Worm (Caenorhabditis elegans) whole organism, dauer: ENCODE measurements around the gene T05C12.4.

Experiments used
- unc-62 ChIP-seq: sonication (generic microtip); optimal IDR thresholded peaks from 2 replicates; lab custom pipeline; 2017; ENCODE audit warnings: missing biosample characterization, missing genetic modification reagents, missing genetic modification characterization

T05C12.4 gene

DNA sequence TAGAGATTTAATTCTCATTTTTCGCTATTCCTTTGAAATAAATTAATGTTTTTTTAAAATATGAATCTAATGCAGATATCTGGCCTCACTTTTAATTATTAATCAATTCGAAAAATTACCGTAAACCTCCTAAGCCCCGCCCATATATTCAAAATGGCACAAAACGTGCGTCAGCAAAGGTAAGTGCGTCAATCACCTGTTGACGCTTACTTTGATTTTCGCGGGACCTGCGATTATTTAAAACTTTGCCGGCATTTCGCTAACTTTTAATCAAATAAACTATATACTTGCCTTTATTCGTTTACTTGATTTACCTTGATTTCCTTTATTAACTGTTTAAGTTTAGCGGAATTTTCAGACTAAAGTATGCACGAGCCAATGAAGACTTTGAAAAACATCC lies 22.2 kb downstream of the T05C12.4 start, which contains the start of gene pch-2:
TSS of gene pch-2 (plus strand) at position 359 of the 400 bp plus-strand sequence.
- TF ChIP-seq unc-62, result no peak

DNA sequence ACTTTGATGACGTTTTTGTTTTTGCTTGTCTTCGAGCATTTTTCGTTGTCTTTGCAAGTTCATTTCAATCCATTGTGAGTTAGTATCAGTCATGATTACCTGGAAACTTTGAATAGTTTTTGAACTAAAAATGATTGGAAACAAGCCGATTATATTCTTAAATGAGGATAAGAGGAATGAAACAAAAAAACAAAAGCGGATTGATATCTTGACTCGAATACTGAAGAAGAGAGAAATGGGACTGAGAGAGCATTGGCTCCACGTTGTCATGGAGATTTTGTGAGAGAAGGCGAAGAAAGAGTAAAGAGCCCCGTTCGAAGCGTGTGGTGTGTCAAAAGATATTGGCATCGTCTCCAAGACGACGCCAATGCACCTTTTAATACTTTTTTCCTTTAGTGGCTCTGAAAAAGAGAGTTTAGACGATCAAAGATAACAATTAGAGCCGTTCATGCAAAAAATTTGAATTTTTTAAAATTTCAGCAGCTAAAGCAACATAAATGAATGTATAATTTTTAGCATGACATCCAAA lies 23.3 kb downstream of the T05C12.4 start, which contains the start of the genes tub-1 and tmem-138:
TSS of gene tub-1 (minus strand) at position 101 of the 529 bp plus-strand sequence.
TSS of gene tmem-138 (plus strand) at position 479 of the 529 bp plus-strand sequence.
- TF ChIP-seq unc-62, result no peak

- TF ChIP-seq unc-62, result no peak
Observed at ce11 chrII:8152711-8153325, 27.4 kb downstream of the T05C12.4 start.

DNA sequence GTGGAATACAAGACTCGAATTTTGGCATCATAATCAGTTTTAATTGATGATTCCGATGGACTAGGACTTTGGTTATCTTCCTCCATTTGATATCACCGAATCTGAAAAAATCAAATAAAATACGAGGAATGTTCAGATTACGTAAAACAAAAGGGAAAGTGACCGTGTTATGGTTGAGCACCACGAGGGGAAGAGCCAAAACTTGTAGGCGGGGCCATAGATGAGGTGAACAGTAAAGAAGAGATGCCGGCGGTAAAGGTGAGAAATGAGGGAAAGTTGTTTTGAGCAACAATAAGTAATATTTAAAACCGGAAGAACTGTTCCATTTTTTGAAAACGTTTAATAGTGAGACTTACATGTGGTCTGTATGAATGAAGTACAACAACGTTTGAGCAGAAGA lies 30.3 kb downstream of the T05C12.4 start, which contains the start of gene F10B5.3:
TSS of gene F10B5.3 (minus strand) at position 101 of the 400 bp plus-strand sequence.
- no peak for TF ChIP-seq unc-62

DNA sequence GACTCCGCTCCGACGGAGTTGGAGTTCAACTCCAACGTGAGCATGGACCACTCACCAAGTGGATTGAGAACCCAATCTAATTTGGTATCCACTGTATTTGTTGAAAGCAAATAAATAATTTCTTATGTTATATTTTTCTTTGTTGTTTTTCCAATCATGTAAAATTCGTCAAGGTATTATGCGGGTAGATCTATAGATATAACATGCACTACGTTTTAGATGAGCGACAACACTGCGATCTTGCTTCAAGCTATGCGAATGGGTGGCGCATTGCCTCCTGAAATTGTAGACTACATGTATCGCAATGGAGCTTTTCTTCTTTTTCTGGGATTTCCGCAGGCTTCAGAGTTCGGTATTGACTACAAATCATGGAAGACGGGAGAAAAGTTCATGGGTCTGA lies 35.6 kb downstream of the T05C12.4 start, which contains the start of gene F10B5.2:
TSS of gene F10B5.2 (plus strand) at position 220 of the 400 bp plus-strand sequence.
- no peak for TF ChIP-seq unc-62

DNA sequence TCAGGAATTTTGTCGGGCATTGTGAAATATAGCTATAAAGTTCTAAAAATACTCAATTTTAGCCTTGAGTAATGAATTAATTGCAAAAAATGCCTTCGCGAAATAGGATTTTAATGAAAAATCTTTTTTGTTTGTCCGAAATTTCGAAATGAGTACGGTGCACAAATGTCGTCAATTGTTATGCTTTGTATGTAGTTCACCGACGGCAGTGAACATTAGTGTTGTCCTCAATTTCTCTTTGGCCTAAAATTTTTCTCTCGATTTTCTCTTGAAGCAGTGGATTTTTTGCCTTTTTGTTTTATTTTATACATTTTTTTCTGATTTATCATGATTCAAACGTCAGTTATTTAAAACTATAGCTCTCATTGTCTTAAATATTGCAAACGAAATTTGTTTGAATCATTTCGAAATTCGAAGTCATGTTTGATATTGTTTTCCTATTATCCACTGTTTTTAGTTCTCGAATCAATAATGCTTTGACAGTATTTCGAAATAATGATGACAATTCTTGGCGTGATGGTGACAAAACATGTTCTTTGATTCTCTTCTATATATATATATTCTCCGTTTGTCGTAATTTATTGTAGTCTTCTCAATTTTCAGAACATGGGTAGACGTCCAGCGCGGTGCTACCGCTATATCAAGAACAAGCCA lies 36.8 kb downstream of the T05C12.4 start, which contains the start of the genes ints-11 and rpl-10:
TSS of gene ints-11 (minus strand) at position 201 of the 654 bp plus-strand sequence.
TSS of gene rpl-10 (plus strand) at position 604 of the 654 bp plus-strand sequence.
- no peak for TF ChIP-seq unc-62

DNA sequence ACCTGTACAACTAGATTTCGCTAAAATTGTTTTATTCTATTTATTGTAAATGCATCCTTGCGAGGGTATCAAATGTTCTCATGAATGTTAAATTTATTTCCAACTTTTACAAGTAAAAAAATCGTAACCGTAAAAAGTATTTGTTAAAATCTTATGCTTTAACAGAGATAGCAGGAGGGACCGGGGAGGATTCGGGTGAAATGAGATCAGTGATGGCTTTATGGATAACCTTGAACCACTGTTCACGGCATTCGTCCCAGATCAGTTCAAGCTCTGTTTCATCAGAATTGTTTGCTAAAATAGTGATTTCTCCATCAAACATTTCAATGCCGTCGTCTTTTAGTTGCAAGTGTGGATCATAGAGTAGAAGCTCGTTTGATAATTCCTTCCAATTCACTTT lies 39.0 kb downstream of the T05C12.4 start:
- no peak for TF ChIP-seq unc-62

DNA sequence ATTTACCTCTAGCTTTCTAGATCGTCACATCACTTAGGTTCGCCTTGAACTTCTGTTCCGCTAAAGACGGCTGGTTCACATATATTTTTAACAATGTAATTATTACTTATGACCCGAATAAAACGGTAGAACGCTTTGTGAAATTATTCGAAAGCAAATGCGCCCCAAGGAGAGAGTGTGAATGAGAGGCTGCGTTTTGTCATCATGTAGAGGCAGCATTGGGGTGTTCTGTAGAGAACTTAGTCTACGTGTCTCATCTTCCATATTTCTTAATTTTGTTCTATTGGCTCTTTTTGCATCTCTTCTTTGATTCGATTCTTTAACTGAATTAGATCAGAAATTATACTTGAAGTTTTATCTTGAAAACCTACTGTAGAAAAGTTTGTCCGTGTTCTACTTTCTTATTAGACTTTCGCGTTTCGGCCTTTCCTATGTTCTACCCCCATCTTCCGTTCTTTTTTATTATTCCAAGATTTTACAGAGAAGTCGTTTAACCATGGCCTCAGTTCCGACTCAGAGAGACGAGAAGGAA lies 42.1 kb downstream of the T05C12.4 start, which contains the start of gene cdc-48.2:
TSS of gene cdc-48.2 (plus strand) at position 482 of the 532 bp plus-strand sequence.
- no peak for TF ChIP-seq unc-62

- no peak for TF ChIP-seq unc-62
Observed at ce11 chrII:8137379-8137778, 42.8 kb downstream of the T05C12.4 start.

- no peak for TF ChIP-seq unc-62
Observed at ce11 chrII:8136818-8137217, 43.4 kb downstream of the T05C12.4 start, which contains the start of gene ctns-1. ctns-1 (minus strand) TSS chrII:8136918.

- no peak for TF ChIP-seq unc-62
Observed at ce11 chrII:8135953-8136352, 44.2 kb downstream of the T05C12.4 start.

DNA sequence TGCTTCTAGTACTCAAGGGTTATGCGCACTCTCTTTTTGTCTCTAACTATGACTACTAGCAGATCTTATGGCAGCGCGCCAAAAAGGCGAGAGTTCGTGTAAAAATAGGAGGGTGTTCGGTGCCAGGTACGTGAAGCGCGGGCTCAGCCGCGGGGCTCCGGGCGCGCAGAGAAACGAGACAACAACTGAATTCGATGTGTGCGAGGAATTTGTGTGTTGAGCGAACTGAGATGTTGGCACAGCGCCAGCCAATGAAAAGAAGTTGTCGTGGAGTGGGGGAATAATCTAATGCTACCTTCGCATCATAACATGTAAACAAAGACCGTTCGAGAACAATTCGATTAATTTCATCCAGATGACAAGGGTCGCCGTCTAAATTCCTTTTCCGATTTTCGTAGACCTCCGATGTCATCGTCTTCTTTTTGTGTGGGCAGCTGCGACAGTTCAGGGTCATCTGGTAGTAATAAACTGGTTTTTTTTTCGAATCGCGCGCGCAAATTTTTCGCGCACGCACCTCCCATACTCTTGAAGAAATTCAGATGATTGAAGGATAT lies 48.7 kb downstream of the T05C12.4 start:
- no peak for TF ChIP-seq unc-62

- TF ChIP-seq unc-62, result no peak
Observed at ce11 chrII:8130792-8131191, 49.4 kb downstream of the T05C12.4 start.

- no peak for TF ChIP-seq unc-62
Observed at ce11 chrII:8129495-8130010, 50.6 kb downstream of the T05C12.4 start, which contains the start of gene ulp-4. ulp-4 (plus strand) TSS chrII:8129960.

DNA sequence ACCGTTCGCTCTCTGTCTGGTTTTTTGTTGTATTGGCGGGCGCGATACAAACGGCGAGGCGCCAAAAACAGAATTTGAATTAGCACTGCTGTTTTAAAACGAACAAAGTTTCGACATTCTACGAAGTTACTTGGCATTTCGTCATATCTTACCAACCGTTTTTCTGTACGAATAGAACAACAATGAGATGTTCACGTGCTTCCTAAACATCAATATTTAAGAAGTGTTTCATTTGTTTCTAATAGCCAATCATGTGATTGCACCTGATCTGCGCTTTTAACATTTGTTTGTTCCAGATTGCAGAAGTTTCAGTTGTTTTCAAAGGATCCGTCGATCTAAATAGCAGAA lies 51.2 kb downstream of the T05C12.4 start:
- no peak for TF ChIP-seq unc-62

ce11 chrII:8128273-8129039 lies 51.7 kb downstream of the T05C12.4 start:
- TF ChIP-seq unc-62, result no peak
